Worm (Caenorhabditis elegans) whole organism, midembryonic: ENCODE measurements around the gene ttn-1.

Source experiments
- T22C8.4 ChIP-seq: fragments of 200-800 bp; sonication (Bioruptor generic); IDR thresholded peaks from 2 replicates; pipeline ENCODE4 v1.3.6; 2022; ENCODE audit warnings: missing genetic modification characterization, missing compliant biosample characterization
- cog-1 ChIP-seq: sonication (generic microtip); optimal IDR thresholded peaks from 2 replicates; lab custom pipeline; 2016; ENCODE audit warnings: missing genetic modification characterization, missing compliant biosample characterization
- flt-1 ChIP-seq: fragments of 200-800 bp; sonication (Bioruptor generic); IDR thresholded peaks from 2 replicates; pipeline ENCODE4 v1.3.6; 2022; ENCODE audit warnings: missing genetic modification characterization, missing compliant biosample characterization
- klf-2 ChIP-seq: fragments of 200-800 bp; sonication (Bioruptor generic); conservative IDR thresholded peaks from 2 replicates; pipeline ENCODE4 v1.3.6; 2022; ENCODE audit warnings: missing genetic modification reagents, missing genetic modification characterization, missing compliant biosample characterization
- med-1 ChIP-seq: sonication (generic microtip); optimal IDR thresholded peaks from 2 replicates; lab custom pipeline; 2017; ENCODE audit warnings: missing genetic modification characterization, mild to moderate bottlenecking, missing compliant biosample characterization, antibody characterized with exemption, missing genetic modification reagents; ENCODE audit not compliant: insufficient read depth
- ref-1 ChIP-seq: fragments of 200-800 bp; sonication (Bioruptor generic); conservative IDR thresholded peaks from 2 replicates; pipeline ENCODE4 v1.3.6; 2022; ENCODE audit warnings: missing genetic modification reagents, missing genetic modification characterization, missing compliant biosample characterization
- tab-1 ChIP-seq: fragments of 200-800 bp; sonication (Bioruptor generic); IDR thresholded peaks from 2 replicates; pipeline ENCODE4 v1.3.6; 2022; ENCODE audit warnings: missing genetic modification characterization, missing compliant biosample characterization
- ztf-23 ChIP-seq: fragments of 200-800 bp; sonication (Bioruptor generic); IDR thresholded peaks from 2 replicates; pipeline ENCODE4 v1.3.6; 2022; ENCODE audit warnings: missing genetic modification reagents, missing genetic modification characterization, missing compliant biosample characterization
- ztf-29 ChIP-seq: fragments of 200-800 bp; sonication (Bioruptor generic); IDR thresholded peaks from 2 replicates; pipeline ENCODE4 v1.3.6; 2022; ENCODE audit warnings: missing genetic modification reagents, missing genetic modification characterization, missing compliant biosample characterization

ttn-1 gene

DNA sequence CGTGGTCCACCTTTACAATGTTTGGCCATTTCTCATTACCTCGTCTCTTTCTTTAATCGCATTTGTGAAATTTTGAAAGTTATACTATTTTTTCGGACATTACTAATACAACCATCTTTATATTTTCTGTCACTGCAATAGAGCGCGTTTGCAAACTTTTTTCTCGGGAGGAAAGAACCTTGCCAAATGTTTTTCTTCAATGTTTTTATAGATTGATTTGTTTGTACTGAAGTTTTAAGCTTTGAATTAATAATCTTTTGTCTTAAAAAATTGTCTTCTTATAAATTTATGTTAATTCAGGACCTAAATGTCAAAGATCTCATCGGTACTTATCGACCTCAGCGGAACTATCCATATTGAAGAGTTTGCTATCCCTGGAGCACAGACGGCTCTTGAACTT, 32.4 kb upstream of the ttn-1 start, which contains the start of gene K08B12.3:
Gene K08B12.3 (plus strand): TSS at position 301 of the 400 bp plus-strand sequence.
- TF ChIP-seq ref-1 (GFP tag; lab: Robert Waterston, UW) (no peak), tab-1 (GFP tag; lab: Robert Waterston, UW) (no peak), flt-1 (GFP tag; lab: Robert Waterston, UW) (no peak), med-1 (GFP tag; lab: Kevin White, UChicago) (no peak), T22C8.4 (GFP tag; lab: Robert Waterston, UW) (no peak), ztf-29 (no peak)

ce11 chrV:6233952-6234351, 31.5 kb upstream of the ttn-1 start:
- TF ChIP-seq tab-1 (GFP tag; lab: Robert Waterston, UW) (no peak), T22C8.4 (GFP tag; lab: Robert Waterston, UW) (no peak), ztf-23 (GFP tag; lab: Robert Waterston, UW) (no peak), cog-1 (tag; lab: Kevin White, UChicago) (no peak), med-1 (GFP tag; lab: Kevin White, UChicago) (no peak), flt-1 (GFP tag; lab: Robert Waterston, UW) (no peak), klf-2 (no peak), ref-1 (GFP tag; lab: Robert Waterston, UW) (no peak), ztf-29 (no peak)

- TF ChIP-seq tab-1 (GFP tag; lab: Robert Waterston, UW) (no peak), ref-1 (GFP tag; lab: Robert Waterston, UW) (no peak), cog-1 (tag; lab: Kevin White, UChicago) (no peak), T22C8.4 (GFP tag; lab: Robert Waterston, UW) (no peak), ztf-23 (GFP tag; lab: Robert Waterston, UW) (no peak), med-1 (GFP tag; lab: Kevin White, UChicago) (no peak), klf-2 (no peak), ztf-29 (no peak), flt-1 (GFP tag; lab: Robert Waterston, UW) (no peak)
Measured at ce11 chrV:6232886-6233285, 30.5 kb upstream of the ttn-1 start.

- TF ChIP-seq ref-1 (GFP tag; lab: Robert Waterston, UW) (no peak), T22C8.4 (GFP tag; lab: Robert Waterston, UW) (no peak), klf-2 (no peak), ztf-23 (GFP tag; lab: Robert Waterston, UW) (no peak), cog-1 (tag; lab: Kevin White, UChicago) (no peak), med-1 (GFP tag; lab: Kevin White, UChicago) (no peak), flt-1 (GFP tag; lab: Robert Waterston, UW) (no peak), tab-1 (GFP tag; lab: Robert Waterston, UW) (no peak), ztf-29 (no peak)
Measured at ce11 chrV:6231902-6232340, 29.5 kb upstream of the ttn-1 start.

DNA sequence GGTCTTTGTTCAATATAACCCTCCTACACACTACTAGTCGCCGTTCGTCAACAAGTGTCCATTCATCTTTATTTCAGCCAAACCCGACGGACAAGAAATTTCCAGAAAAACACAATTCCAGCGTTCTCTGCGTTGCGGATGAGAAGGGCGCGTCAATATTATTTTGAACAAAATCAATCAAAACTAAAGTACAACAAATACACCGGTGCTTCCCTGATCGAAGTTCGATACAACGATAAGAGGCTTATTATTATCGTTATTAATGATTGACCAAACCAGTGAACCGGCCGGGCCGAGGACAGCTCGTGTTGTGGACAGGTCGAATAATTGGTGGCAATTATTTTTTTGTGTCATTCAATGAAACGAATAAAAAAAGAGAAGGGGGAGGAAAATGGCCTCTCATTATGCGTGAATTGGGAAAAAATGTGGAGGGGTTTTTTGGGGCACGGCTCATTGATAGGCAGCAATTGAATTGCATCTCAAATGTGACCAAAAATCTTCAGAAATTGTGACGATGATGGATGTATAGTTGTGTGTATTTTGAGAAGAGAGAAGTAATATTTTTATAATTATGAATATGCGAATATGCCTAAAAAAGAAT, 28.3 kb upstream of the ttn-1 start:
- no peak for TF ChIP-seq ztf-29
- no peak for TF ChIP-seq T22C8.4 (GFP tag; lab: Robert Waterston, UW)
- TF ChIP-seq tab-1 (GFP tag; lab: Robert Waterston, UW), result no peak
- no peak for TF ChIP-seq cog-1 (tag; lab: Kevin White, UChicago)
- TF ChIP-seq ref-1 (GFP tag; lab: Robert Waterston, UW), result no peak
- TF ChIP-seq klf-2, result no peak
- no peak for TF ChIP-seq ztf-23 (GFP tag; lab: Robert Waterston, UW)
- no peak; the same call in 1 of the 2 replicates for TF ChIP-seq flt-1 (GFP tag; lab: Robert Waterston, UW)
- TF ChIP-seq med-1 (GFP tag; lab: Kevin White, UChicago), result no peak

ce11 chrV:6229457-6229949, 27.1 kb upstream of the ttn-1 start:
- TF ChIP-seq ref-1 (GFP tag; lab: Robert Waterston, UW) (no peak), ztf-29 (no peak), tab-1 (GFP tag; lab: Robert Waterston, UW) (no peak), med-1 (GFP tag; lab: Kevin White, UChicago) (no peak), T22C8.4 (GFP tag; lab: Robert Waterston, UW) (no peak), cog-1 (tag; lab: Kevin White, UChicago) (no peak), flt-1 (GFP tag; lab: Robert Waterston, UW) (no peak), ztf-23 (GFP tag; lab: Robert Waterston, UW) (no peak), klf-2 (no peak)

DNA sequence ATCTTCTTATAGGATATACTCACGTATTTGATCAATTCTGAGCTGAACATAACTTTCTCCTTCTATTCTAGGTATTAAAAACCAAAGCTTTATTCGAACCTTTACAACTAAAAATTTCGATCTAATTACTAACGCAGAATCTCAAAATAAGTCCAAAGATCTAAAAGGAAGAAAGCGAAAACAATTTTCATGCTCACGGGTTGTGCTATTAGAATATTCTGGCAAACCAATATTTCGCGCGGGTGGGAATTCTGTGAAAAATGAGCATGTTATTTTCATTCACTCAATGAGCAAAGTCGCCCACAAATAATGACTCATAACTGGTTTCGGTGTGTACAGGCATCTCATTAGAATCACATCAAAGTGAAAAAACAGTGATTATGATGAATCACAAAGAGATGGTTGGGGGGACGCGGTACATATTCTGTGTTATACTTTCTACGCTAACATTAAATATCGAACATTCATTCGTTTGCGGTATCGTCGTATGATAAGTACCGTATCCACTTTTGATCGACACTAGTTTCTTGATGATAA, 26.6 kb upstream of the ttn-1 start:
- TF ChIP-seq cog-1 (tag; lab: Kevin White, UChicago), result no peak
- TF ChIP-seq flt-1 (GFP tag; lab: Robert Waterston, UW), result no peak
- TF ChIP-seq ztf-29, result no peak

- TF ChIP-seq ztf-29, result no peak
- TF ChIP-seq klf-2, result no peak
- TF ChIP-seq ztf-23 (GFP tag; lab: Robert Waterston, UW), result no peak
- TF ChIP-seq med-1 (GFP tag; lab: Kevin White, UChicago), result no peak
- no peak for TF ChIP-seq ref-1 (GFP tag; lab: Robert Waterston, UW)
- TF ChIP-seq flt-1 (GFP tag; lab: Robert Waterston, UW), result no peak
- no peak for TF ChIP-seq T22C8.4 (GFP tag; lab: Robert Waterston, UW)
- TF ChIP-seq cog-1 (tag; lab: Kevin White, UChicago), result no peak
- no peak for TF ChIP-seq tab-1 (GFP tag; lab: Robert Waterston, UW)
Measured at ce11 chrV:6228400-6228895, 26.0 kb upstream of the ttn-1 start.
